Fruit fly (Drosophila melanogaster): ENCODE results near the gene CG7290.

CG7290 gene

DNA sequence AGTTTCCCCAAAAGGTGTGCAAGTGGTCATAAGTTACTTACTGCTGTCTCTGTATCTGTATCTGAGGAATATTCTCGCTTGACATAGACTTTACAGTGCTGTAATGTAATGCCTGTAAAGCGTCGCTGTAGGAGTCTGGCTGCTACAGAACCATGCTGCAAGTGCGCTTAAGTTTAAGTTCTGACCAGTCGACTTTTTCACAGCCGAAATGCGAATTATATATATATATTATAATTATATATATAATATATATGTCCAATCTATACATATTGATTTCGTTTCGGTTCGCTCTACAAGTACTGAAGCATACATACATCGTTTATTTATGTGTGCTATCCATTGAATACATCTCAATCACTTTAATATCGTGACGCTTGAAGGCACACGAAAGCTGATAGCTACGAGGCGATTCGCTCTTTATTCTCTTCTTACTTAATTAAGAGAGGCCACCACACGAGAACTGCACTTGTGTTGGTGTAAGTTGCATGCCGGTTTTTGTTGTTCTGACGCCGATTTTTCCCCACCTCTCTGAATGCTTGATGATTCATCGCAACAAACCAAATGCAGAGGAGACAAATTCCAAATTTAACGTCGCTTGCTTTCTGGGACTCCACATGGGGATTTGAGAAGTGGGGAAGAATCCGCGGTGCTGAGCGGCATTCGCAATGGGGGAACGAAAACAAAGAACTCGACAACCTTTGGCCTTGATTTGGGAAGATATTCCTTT is 19.4 kb downstream of the CG7290 start (continued):
- peak; percentile 44 for TF ChIP-seq ewg (GFP tag; optimal IDR thresholded peaks at IDR 0.05)
- TF ChIP-seq Chrac-16 (GFP tag; optimal IDR thresholded peaks at IDR 0.05) = no peak
- peak; percentile 79 for TF ChIP-seq crol (GFP tag; IDR thresholded peaks at IDR 0.05)
- peak; percentile 1 for TF ChIP-seq Lhr (GFP tag; optimal IDR thresholded peaks at IDR 0.05)
- TF ChIP-seq CoRest (tag; optimal IDR thresholded peaks at IDR 0.05) = peak; percentile 65
- TF ChIP-seq CG17385 (GFP tag; optimal IDR thresholded peaks at IDR 0.05) = peak; percentile 40
- peak; percentile 100 for TF ChIP-seq CG3163 (GFP tag; optimal IDR thresholded peaks at IDR 0.05)
- no peak for TF ChIP-seq dmrt11E (tag; optimal IDR thresholded peaks at IDR 0.05)
- TF ChIP-seq vvl (GFP tag; IDR thresholded peaks at IDR 0.05) = 0 out of 2 replicates have a peak, but pooled peaks have one; percentile 0
- no peak for TF ChIP-seq zen (tag; optimal IDR thresholded peaks at IDR 0.05)
- peak; percentile 59 for TF ChIP-seq CG17912 (GFP tag; optimal IDR thresholded peaks at IDR 0.05)
- no peak for TF ChIP-seq CG31388 (GFP tag; optimal IDR thresholded peaks at IDR 0.05)
- 0 out of 3 replicates have a peak, but pooled peaks have one; percentile 17 for TF ChIP-seq CG16813 (GFP tag; IDR thresholded peaks at IDR 0.05; ENCODE audit: partially characterized antibody)
- TF ChIP-seq CG17829 (tag; optimal IDR thresholded peaks at IDR 0.05) = peak; percentile 34
- TF ChIP-seq CG2120 (GFP tag; optimal IDR thresholded peaks at IDR 0.05) = no peak
- no peak for TF ChIP-seq Pdp1 (GFP tag; optimal IDR thresholded peaks at IDR 0.05)
- no peak for TF ChIP-seq CG30403 (GFP tag; optimal IDR thresholded peaks at IDR 0.05)
- peak; percentile 42 for TF ChIP-seq CG7839 (tag; optimal IDR thresholded peaks at IDR 0.05)
- no peak for TF ChIP-seq gce (GFP tag; IDR thresholded peaks at IDR 0.05)
- TF ChIP-seq nom (GFP tag; optimal IDR thresholded peaks at IDR 0.05) = peak; percentile 60
- peak in 2 of 3 experiments; percentile 7 to 19 for TF ChIP-seq lola (GFP tag; optimal IDR thresholded peaks at IDR 0.05)
- TF ChIP-seq CG18262 (tag; optimal IDR thresholded peaks at IDR 0.05) = peak; percentile 2
- TF ChIP-seq Dip2 (GFP tag; IDR thresholded peaks at IDR 0.05) = no peak
- TF ChIP-seq Rfx (GFP tag; IDR thresholded peaks at IDR 0.05) = 0 out of 2 replicates have a peak, but pooled peaks have one; percentile 24
- no peak for TF ChIP-seq org-1 (GFP tag; optimal IDR thresholded peaks at IDR 0.05)
- no peak for TF ChIP-seq CG2116 (GFP tag; optimal IDR thresholded peaks at IDR 0.05)
- peak; percentile 29; the same call in 1 of the 3 replicates for TF ChIP-seq CG17361 (GFP tag; IDR thresholded peaks at IDR 0.05)
- peak; percentile 36 for TF ChIP-seq CG5180 (GFP tag; optimal IDR thresholded peaks at IDR 0.05)
- peak; percentile 36 for TF ChIP-seq PHDP (tag; optimal IDR thresholded peaks at IDR 0.05)
- no peak for TF ChIP-seq Doc2 (GFP tag; IDR thresholded peaks at IDR 0.05)
- TF ChIP-seq CG12299 (tag; optimal IDR thresholded peaks at IDR 0.05) = peak; percentile 1
- TF ChIP-seq CG4360 (GFP tag; IDR thresholded peaks at IDR 0.05) = peak; percentile 45; the same call in 1 of the 2 replicates
- no peak for TF ChIP-seq tio (GFP tag; optimal IDR thresholded peaks at IDR 0.05)
- TF ChIP-seq nerfin-1 (tag; optimal IDR thresholded peaks at IDR 0.05) = no peak
- TF ChIP-seq lab (GFP tag; optimal IDR thresholded peaks at IDR 0.05) = no peak
- no peak for TF ChIP-seq CG10979 (tag; optimal IDR thresholded peaks at IDR 0.05)
- peak; percentile 43 for TF ChIP-seq sens (GFP tag)
- TF ChIP-seq corto (GFP tag; optimal IDR thresholded peaks at IDR 0.05) = no peak
- peak; percentile 1 for TF ChIP-seq CG6254 (GFP tag; optimal IDR thresholded peaks at IDR 0.05)
- no peak for TF ChIP-seq CG7271 (tag; optimal IDR thresholded peaks at IDR 0.05)
- TF ChIP-seq CG10366 (GFP tag; IDR thresholded peaks at IDR 0.05) = no peak
- no peak for TF ChIP-seq CG12236 (GFP tag; optimal IDR thresholded peaks at IDR 0.05)
- no peak for TF ChIP-seq Dbx (GFP tag; IDR thresholded peaks at IDR 0.05)
- TF ChIP-seq gcm (GFP tag; optimal IDR thresholded peaks at IDR 0.05) = peak; percentile 10
- no peak for TF ChIP-seq da (GFP tag; optimal IDR thresholded peaks at IDR 0.05)
- no peak for TF ChIP-seq CG1602 (GFP tag; optimal IDR thresholded peaks at IDR 0.05)
- TF ChIP-seq seq (GFP tag; IDR thresholded peaks at IDR 0.05) = no peak
- peak; percentile 26 for TF ChIP-seq Deaf1 (tag; optimal IDR thresholded peaks at IDR 0.05)

Measured in whole organism, embryonic.